Worm (Caenorhabditis elegans): ENCODE measurements around the gene ZC84.1.

The ZC84.1 gene

DNA sequence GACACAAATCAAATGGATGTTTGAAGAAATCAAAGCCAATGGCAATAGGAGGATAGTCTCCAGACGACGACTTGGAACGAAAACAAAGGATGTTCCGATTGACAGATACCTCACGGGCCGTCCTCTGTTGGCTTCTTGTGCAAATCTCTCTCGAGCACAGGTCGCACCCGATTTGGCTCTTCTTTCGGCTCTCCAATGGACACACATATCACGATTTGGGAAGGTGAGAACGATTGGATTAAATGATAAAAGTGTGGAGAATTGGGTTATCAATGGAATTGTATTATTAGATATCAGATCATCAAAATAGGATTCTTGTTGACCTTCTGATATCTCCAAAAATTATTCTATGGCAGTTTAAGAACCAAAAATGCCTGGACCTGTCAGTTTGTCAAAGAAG is at the start of gene ZC84.1:
Gene ZC84.1, minus strand, starts transcription at position 101 of the 400 bp plus-strand sequence.
- TF ChIP-seq gei-17 (GFP tag; optimal IDR thresholded peaks at IDR 0.05) = no peak
- no peak for TF ChIP-seq T07F8.4 (tag; optimal IDR thresholded peaks at IDR 0.05)

DNA sequence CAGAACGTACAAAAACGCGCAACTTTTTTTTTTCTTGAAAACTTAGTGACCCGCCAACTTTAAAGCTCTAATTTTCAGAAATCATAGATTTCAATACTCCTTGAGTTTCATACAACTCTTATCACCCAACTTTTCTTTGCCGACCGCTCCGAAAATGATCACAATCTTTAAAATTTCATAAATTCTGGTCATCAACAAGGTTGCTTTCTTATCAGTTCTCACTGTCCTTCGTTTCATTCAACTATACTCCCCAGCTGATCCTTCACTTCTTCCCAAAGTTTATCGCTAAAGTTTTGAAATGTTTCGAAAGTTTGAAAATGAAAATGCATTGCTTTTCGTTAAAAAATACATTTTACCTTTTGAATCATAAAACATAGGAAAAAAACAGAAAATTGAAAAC is 49.7 kb upstream of the ZC84.1 start:
- TF ChIP-seq ztf-3 (GFP tag; optimal IDR thresholded peaks at IDR 0.05) (no peak), cebp-1 (GFP tag; IDR thresholded peaks at IDR 0.05) (peak; percentile 39; the same call in 1 of the 2 replicates), cebp-1 (tag; optimal IDR thresholded peaks at IDR 0.05) (no peak), nhr-80 (tag; optimal IDR thresholded peaks at IDR 0.05) (peak; percentile 79)

DNA sequence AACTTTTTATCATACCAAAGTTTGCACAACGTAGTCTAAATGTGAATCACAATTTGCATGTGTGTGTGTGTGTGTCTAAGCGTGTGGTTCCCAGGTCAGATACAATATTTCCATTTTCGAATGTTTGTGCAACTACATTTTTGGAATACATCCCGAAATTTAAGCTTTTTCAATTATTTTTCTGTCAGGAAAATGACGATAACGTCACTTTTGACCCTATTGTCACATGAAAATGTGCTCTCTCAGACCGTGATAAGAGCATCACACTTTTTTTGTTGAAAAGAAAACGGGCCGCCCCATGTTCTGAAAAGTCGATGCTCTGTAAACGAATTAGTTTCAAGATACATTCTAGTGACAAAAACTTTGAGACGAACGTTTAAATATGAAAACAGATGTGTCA is 48.9 kb upstream of the ZC84.1 start:
- TF ChIP-seq nhr-80 (tag; optimal IDR thresholded peaks at IDR 0.05) (peak; percentile 69), hrde-1 (tag; optimal IDR thresholded peaks at IDR 0.05; ENCODE audit: borderline replicate concordance) (no peak)

DNA sequence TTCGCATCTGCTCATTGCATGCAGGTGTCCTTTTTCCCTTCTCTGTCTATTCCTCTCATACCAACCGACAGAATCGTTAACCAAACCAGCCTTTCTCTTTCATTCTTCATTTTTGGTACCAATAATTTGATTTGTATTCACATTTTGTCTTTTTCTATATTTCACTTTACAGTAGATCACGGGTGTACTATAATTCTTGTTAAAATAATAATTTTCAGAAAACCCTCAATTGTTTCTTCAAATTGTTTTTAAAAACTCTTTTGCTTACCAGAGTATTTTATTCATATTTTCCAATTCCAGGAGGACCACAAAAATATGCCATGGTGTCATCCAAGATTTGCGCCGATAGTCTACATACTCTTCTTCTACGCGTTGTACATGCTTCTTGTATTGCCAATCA is 44.6 kb upstream of the ZC84.1 start, which contains the start of gene T02C1.2:
Gene T02C1.2, plus strand, starts transcription at position 301 of the 400 bp plus-strand sequence.
- TF ChIP-seq tbp1 (GFP tag; optimal IDR thresholded peaks at IDR 0.05) = no peak
- no peak for TF ChIP-seq F39B2.1 (GFP tag; IDR thresholded peaks at IDR 0.05)
- no peak for TF ChIP-seq zim-3 (tag; optimal IDR thresholded peaks at IDR 0.05)
- no peak for TF ChIP-seq xnd-1 (tag; optimal IDR thresholded peaks at IDR 0.05)
- TF ChIP-seq ets-4 (GFP tag; optimal IDR thresholded peaks at IDR 0.05) = no peak
- TF ChIP-seq nfya-1 (tag; optimal IDR thresholded peaks at IDR 0.05; ENCODE audit: borderline replicate concordance, insufficient read depth) = no peak
- TF ChIP-seq mcd-1 (GFP tag; IDR thresholded peaks at IDR 0.05) = no peak
- TF ChIP-seq Y67H2A.10 (GFP tag; conservative IDR thresholded peaks at IDR 0.05) = no peak
- TF ChIP-seq ztf-26 (tag; optimal IDR thresholded peaks at IDR 0.05) = no peak
- no peak for TF ChIP-seq B0261.1 (tag; optimal IDR thresholded peaks at IDR 0.05)
- no peak for TF ChIP-seq ceh-40 (GFP tag; IDR thresholded peaks at IDR 0.05)
- TF ChIP-seq nhr-179 (tag; optimal IDR thresholded peaks at IDR 0.05) = no peak
- TF ChIP-seq T26A5.8 (tag; optimal IDR thresholded peaks at IDR 0.05) = no peak
- no peak for TF ChIP-seq nhr-27 (tag; optimal IDR thresholded peaks at IDR 0.05)
- no peak for TF ChIP-seq nhr-80 (tag; optimal IDR thresholded peaks at IDR 0.05)
- TF ChIP-seq dox-1 (GFP tag; IDR thresholded peaks at IDR 0.05) = no peak

DNA sequence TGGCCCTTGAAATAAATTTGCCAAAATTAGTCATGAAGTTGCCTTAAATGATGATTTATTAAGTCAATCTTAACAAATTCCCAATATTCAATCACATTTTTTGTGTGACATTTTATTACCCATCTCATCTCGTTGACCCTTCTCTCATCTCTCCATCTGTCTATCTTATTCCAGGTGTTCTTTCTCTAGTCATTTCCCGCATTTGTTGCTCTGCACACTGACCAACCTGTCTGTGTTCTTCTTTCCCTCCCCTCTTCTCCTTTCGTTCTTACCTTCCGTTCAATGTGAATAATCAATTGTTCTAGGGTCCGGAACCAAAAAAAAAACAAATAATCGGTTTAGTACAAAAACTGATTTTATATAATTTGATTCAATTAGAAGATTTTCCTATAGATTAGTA is 41.1 kb upstream of the ZC84.1 start, which contains the start of gene T02C1.1:
Gene T02C1.1, plus strand, starts transcription at position 305 of the 400 bp plus-strand sequence.
- TF ChIP-seq hlh-12 (tag; optimal IDR thresholded peaks at IDR 0.05) = no peak
- no peak for TF ChIP-seq nfya-1 (tag; optimal IDR thresholded peaks at IDR 0.05; ENCODE audit: borderline replicate concordance, insufficient read depth)
- TF ChIP-seq ccch-3 (GFP tag; optimal IDR thresholded peaks at IDR 0.05) = no peak
- no peak for TF ChIP-seq athp-1 (tag; optimal IDR thresholded peaks at IDR 0.05)
- no peak for TF ChIP-seq tlf-1 (GFP tag; optimal IDR thresholded peaks at IDR 0.05)

DNA sequence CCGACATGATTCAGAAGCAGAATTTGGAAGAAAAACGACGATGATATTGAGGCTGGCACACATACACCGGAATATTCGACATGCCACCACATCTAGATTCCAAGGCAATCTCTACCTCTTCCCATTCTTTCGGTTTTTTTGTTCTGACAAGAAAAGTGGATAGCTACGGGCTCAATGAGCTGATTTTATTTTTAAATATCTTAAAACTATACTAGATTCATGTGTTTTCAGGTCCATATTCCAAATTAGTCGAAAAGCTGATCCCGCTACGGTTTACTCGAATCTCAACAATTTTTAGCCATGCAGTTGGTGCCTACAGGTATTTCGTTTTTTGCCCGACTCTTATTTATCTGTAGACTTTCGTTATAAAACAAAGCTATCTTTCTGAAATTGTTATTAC is 36.6 kb upstream of the ZC84.1 start, which contains the start of gene dat-1:
Gene dat-1, plus strand, starts transcription at position 301 of the 400 bp plus-strand sequence.
- TF ChIP-seq attf-6 (GFP tag; IDR thresholded peaks at IDR 0.05) = no peak
- no peak for TF ChIP-seq C06A6.2 (GFP tag; conservative IDR thresholded peaks at IDR 0.05)
- no peak for TF ChIP-seq attf-5 (GFP tag; optimal IDR thresholded peaks at IDR 0.05)
- no peak for TF ChIP-seq athp-1 (tag; optimal IDR thresholded peaks at IDR 0.05)
- TF ChIP-seq egrh-3 (GFP tag; IDR thresholded peaks at IDR 0.05) = no peak
- no peak for TF ChIP-seq C17E4.6 (GFP tag; IDR thresholded peaks at IDR 0.05)
- TF ChIP-seq B0035.1 (tag; optimal IDR thresholded peaks at IDR 0.05) = no peak
- no peak for TF ChIP-seq ztf-22 (GFP tag; optimal IDR thresholded peaks at IDR 0.05)
- TF ChIP-seq nfya-1 (tag; optimal IDR thresholded peaks at IDR 0.05; ENCODE audit: borderline replicate concordance, insufficient read depth) = no peak
- no peak for TF ChIP-seq efl-1 (GFP tag; optimal IDR thresholded peaks at IDR 0.05)
- TF ChIP-seq ztf-26 (tag; optimal IDR thresholded peaks at IDR 0.05) = no peak
- no peak for TF ChIP-seq ceh-79 (tag; optimal IDR thresholded peaks at IDR 0.05)
